Fruit fly (Drosophila melanogaster) whole organism: ENCODE measurements around the gene CG11550.

Experiments used
- Dll ChIP-seq: fragments of >200 bp; optimal IDR thresholded peaks from 2 replicates; lab custom pipeline; 2017
- psq ChIP-seq: fragments of >200 bp; optimal IDR thresholded peaks from 2 replicates; lab custom pipeline; 2017

DNA sequence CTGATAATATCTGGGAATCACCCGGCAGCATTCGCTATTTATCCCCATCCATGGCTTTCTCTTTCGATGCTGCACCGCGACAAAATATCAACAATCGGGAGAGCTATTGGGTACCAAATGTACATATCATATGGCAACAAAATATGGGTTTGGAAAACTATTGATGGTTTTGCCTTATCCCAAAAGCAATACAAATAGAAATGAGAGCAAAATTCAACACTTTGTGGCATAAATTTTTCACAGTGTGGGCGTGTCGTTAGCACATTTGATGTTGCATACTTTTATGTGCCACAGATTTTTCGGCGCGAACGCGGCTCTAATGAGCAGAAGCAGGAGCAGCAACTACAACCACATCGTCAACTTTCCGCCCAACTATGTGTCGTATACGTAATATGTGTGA is 47.4 kb downstream of the CG11550 start:
- TF ChIP-seq Dll (lab: Kevin White, UChicago): no peak
- no peak for TF ChIP-seq psq (lab: Kevin White, UChicago)
